Fruit fly (Drosophila melanogaster): ENCODE measurements around the gene Usp12-46.

- TF ChIP-seq wek (GFP tag; optimal IDR thresholded peaks at IDR 0.05) (no peak), CG30020 (tag; optimal IDR thresholded peaks at IDR 0.05) (no peak), vnd (GFP tag; IDR thresholded peaks at IDR 0.05; ENCODE audit: partially characterized antibody) (no peak), lola (GFP tag; optimal IDR thresholded peaks at IDR 0.05) (no peak), croc (GFP tag; conservative IDR thresholded peaks at IDR 0.05) (no peak), ttk (GFP tag; IDR thresholded peaks at IDR 0.05) (no peak), bowl (GFP tag; IDR thresholded peaks at IDR 0.05) (no peak), Oaz (GFP tag; IDR thresholded peaks at IDR 0.05) (no peak), CG1832 (GFP tag; optimal IDR thresholded peaks at IDR 0.05) (no peak)
Measured at dm6 chr3R:22717863-22718262, 32.8 kb upstream of the Usp12-46 start.

All from whole organism, embryonic.